Worm (Caenorhabditis elegans): ENCODE results near the gene gcy-11.

gcy-11 gene

ce11 chrX:17042946-17043345 lies 12.4 kb downstream of the gcy-11 start, which contains the start of gene F35B3.7:
F35B3.7 (minus strand) TSS chrX:17043078.
- TF ChIP-seq nhr-20 (tag; optimal IDR thresholded peaks at IDR 0.05) (peak; percentile 49), snpc-4 (tag; optimal IDR thresholded peaks at IDR 0.05) (no peak), hlh-17 (GFP tag; optimal IDR thresholded peaks at IDR 0.05; ENCODE audit: borderline replicate concordance) (no peak), snu-23 (GFP tag; optimal IDR thresholded peaks at IDR 0.05) (peak; percentile 45), nhr-19 (GFP tag; conservative IDR thresholded peaks at IDR 0.05) (peak; percentile 18; the same call in 1 of the 2 replicates), mdl-1 (tag; optimal IDR thresholded peaks at IDR 0.05) (peak in 1 of 2 experiments; percentile 65), rnt-1 (tag; optimal IDR thresholded peaks at IDR 0.05) (peak; percentile 47), nhr-71 (tag; optimal IDR thresholded peaks at IDR 0.05) (peak; percentile 79), dsc-1 (tag; optimal IDR thresholded peaks at IDR 0.05) (peak; percentile 74), lsy-2 (tag; optimal IDR thresholded peaks at IDR 0.05) (peak in 1 of 2 experiments; percentile 46), lin-14 (GFP tag; optimal IDR thresholded peaks at IDR 0.05) (peak; percentile 86), mep-1 (tag; optimal IDR thresholded peaks at IDR 0.05) (peak; percentile 8), lir-3 (tag; optimal IDR thresholded peaks at IDR 0.05; ENCODE audit: poor library complexity) (no peak)

- TF ChIP-seq rnt-1 (tag; optimal IDR thresholded peaks at IDR 0.05) (peak; percentile 5), snu-23 (GFP tag; optimal IDR thresholded peaks at IDR 0.05) (no peak)
These were observed 13.8 kb downstream of the gcy-11 start for ce11 chrX:17041571-17041970.

ce11 chrX:17038616-17039015 lies 16.8 kb downstream of the gcy-11 start:
- TF ChIP-seq grh-1 (GFP tag; IDR thresholded peaks at IDR 0.05) (no peak), C34B4.2 (tag; optimal IDR thresholded peaks at IDR 0.05) (no peak), blmp-1 (tag; optimal IDR thresholded peaks at IDR 0.05) (peak; percentile 92), lin-14 (GFP tag; optimal IDR thresholded peaks at IDR 0.05) (peak; percentile 5), aly-2 (tag; optimal IDR thresholded peaks at IDR 0.05) (no peak), ceh-63 (GFP tag; optimal IDR thresholded peaks at IDR 0.05) (no peak), elt-3 (tag; optimal IDR thresholded peaks at IDR 0.05) (peak in 1 of 6 experiments; percentile 14)

- TF ChIP-seq lin-14 (GFP tag; optimal IDR thresholded peaks at IDR 0.05) (peak; percentile 20), isw-1 (GFP tag; IDR thresholded peaks at IDR 0.05) (no peak), swsn-7 (tag; optimal IDR thresholded peaks at IDR 0.05) (no peak), ceh-90 (tag; optimal IDR thresholded peaks at IDR 0.05) (no peak), alr-1 (tag; optimal IDR thresholded peaks at IDR 0.05; ENCODE audit: borderline replicate concordance) (no peak), blmp-1 (tag; optimal IDR thresholded peaks at IDR 0.05) (peak; percentile 49), mep-1 (tag; optimal IDR thresholded peaks at IDR 0.05) (no peak), skn-1 (tag; optimal IDR thresholded peaks at IDR 0.05) (no peak), pag-3 (tag; optimal IDR thresholded peaks at IDR 0.05; ENCODE audit: borderline replicate concordance, insufficient read depth) (no peak), lin-15B (tag; optimal IDR thresholded peaks at IDR 0.05) (no peak), jun-1 (tag; optimal IDR thresholded peaks at IDR 0.05) (no peak), nhr-76 (tag; optimal IDR thresholded peaks at IDR 0.05) (no peak), nhr-19 (GFP tag; conservative IDR thresholded peaks at IDR 0.05) (no peak), snu-23 (GFP tag; optimal IDR thresholded peaks at IDR 0.05) (no peak), fkh-8 (tag; optimal IDR thresholded peaks at IDR 0.05) (no peak), tbx-2 (tag; optimal IDR thresholded peaks at IDR 0.05) (no peak)
These were observed 20.6 kb downstream of the gcy-11 start for ce11 chrX:17034773-17035172.

- TF ChIP-seq nhr-77 (tag; optimal IDR thresholded peaks at IDR 0.05) (no peak), nhr-76 (tag; optimal IDR thresholded peaks at IDR 0.05) (no peak), ceh-90 (tag; optimal IDR thresholded peaks at IDR 0.05) (no peak), nhr-85 (tag) (peak; percentile 63), tbx-2 (tag; optimal IDR thresholded peaks at IDR 0.05) (peak; percentile 4), zip-4 (GFP tag; optimal IDR thresholded peaks at IDR 0.05) (no peak), lin-35 (GFP tag; optimal IDR thresholded peaks at IDR 0.05) (no peak), elt-3 (tag; optimal IDR thresholded peaks at IDR 0.05) (peak in 1 of 6 experiments; percentile 1), xbp-1 (tag; optimal IDR thresholded peaks at IDR 0.05) (no peak), ets-5 (GFP tag; IDR thresholded peaks at IDR 0.05) (no peak), rnt-1 (tag; optimal IDR thresholded peaks at IDR 0.05) (no peak), lin-14 (GFP tag; optimal IDR thresholded peaks at IDR 0.05) (peak; percentile 58), blmp-1 (tag; optimal IDR thresholded peaks at IDR 0.05) (peak; percentile 42)
These were observed 21.2 kb downstream of the gcy-11 start for ce11 chrX:17034193-17034592.
